Fruit fly (Drosophila melanogaster) whole organism, adult: ENCODE results near the gene CG11035.
"Not testable (repeated sequence)": the region's sequence is repeated elsewhere in the genome, so short reads cannot be mapped to it uniquely, and the experiment has no call there.

Experiments
- CG11617 ChIP-seq: fragments of 200-800 bp; sonication (Bioruptor generic); optimal IDR thresholded peaks from 2 replicates; lab custom pipeline; 2017; ENCODE audit warnings: mild to moderate bottlenecking, missing biosample characterization, missing genetic modification reagents, missing genetic modification characterization
- CG12768 ChIP-seq: fragments of 200-800 bp; sonication (Bioruptor generic); optimal IDR thresholded peaks from 2 replicates; lab custom pipeline; 2017; ENCODE audit warnings: missing biosample characterization, missing genetic modification characterization, mild to moderate bottlenecking, moderate library complexity, missing genetic modification reagents
- CG14711 ChIP-seq: fragments of 200-800 bp; sonication (Bioruptor generic); optimal IDR thresholded peaks from 2 replicates; lab custom pipeline; 2018; ENCODE audit warnings: missing biosample characterization, mild to moderate bottlenecking, missing genetic modification characterization, moderate library complexity
- CG1620 ChIP-seq: fragments of 200-800 bp; sonication (Bioruptor generic); optimal IDR thresholded peaks from 2 replicates; lab custom pipeline; 2016; ENCODE audit warnings: missing biosample characterization, missing genetic modification characterization
- CG33017 ChIP-seq: fragments of 200-800 bp; sonication (Bioruptor generic); optimal IDR thresholded peaks from 2 replicates; lab custom pipeline; 2018; ENCODE audit warnings: missing biosample characterization, mild to moderate bottlenecking, missing genetic modification characterization, moderate library complexity
- CG5204 ChIP-seq: fragments of 200-800 bp; sonication (Bioruptor generic); optimal IDR thresholded peaks from 2 replicates; lab custom pipeline; 2016; ENCODE audit warnings: missing biosample characterization, missing genetic modification characterization
- CG7045 ChIP-seq: fragments of 200-800 bp; sonication (Bioruptor generic); optimal IDR thresholded peaks from 2 replicates; lab custom pipeline; 2017; ENCODE audit warnings: missing biosample characterization, mild to moderate bottlenecking, missing genetic modification characterization
- CG7101 ChIP-seq: fragments of 200-800 bp; sonication (Bioruptor generic); optimal IDR thresholded peaks from 2 replicates; lab custom pipeline; 2018; ENCODE audit warnings: missing biosample characterization, mild to moderate bottlenecking, missing genetic modification characterization, moderate library complexity
- Clk ChIP-seq: fragments of 200-800 bp; sonication (Bioruptor generic); optimal IDR thresholded peaks from 2 replicates; lab custom pipeline; 2017; ENCODE audit warnings: missing biosample characterization, missing genetic modification characterization
- Crg-1 ChIP-seq: fragments of 200-800 bp; sonication (Bioruptor generic); optimal IDR thresholded peaks from 2 replicates; lab custom pipeline; 2016; ENCODE audit warnings: missing biosample characterization, missing genetic modification characterization
- Hr96 ChIP-seq: fragments of 200-800 bp; sonication (Bioruptor generic); optimal IDR thresholded peaks from 2 replicates; lab custom pipeline; 2016; ENCODE audit warnings: missing biosample characterization, missing genetic modification characterization
- Mnt ChIP-seq: fragments of 200-800 bp; sonication (Bioruptor generic); optimal IDR thresholded peaks from 2 replicates; lab custom pipeline; 2016; ENCODE audit warnings: missing biosample characterization, mild to moderate bottlenecking, missing genetic modification characterization
- bab1 ChIP-seq: fragments of 200-800 bp; sonication (Bioruptor generic); optimal IDR thresholded peaks from 3 replicates; lab custom pipeline; 2019; ENCODE audit warnings: missing biosample characterization, mild to moderate bottlenecking, missing genetic modification characterization, moderate library complexity
- cic ChIP-seq: fragments of 200-800 bp; sonication (Bioruptor generic); optimal IDR thresholded peaks from 2 replicates; lab custom pipeline; 2017; ENCODE audit warnings: missing biosample characterization, mild to moderate bottlenecking, missing genetic modification characterization, moderate library complexity
- cnc ChIP-seq, 2 experiments: fragments of >200 bp; optimal IDR thresholded peaks; 2 replicates each; lab custom pipeline; 2017
- kay ChIP-seq: fragments of 200-800 bp; sonication (Bioruptor generic); peaks from one replicate; lab custom pipeline; 2016; ENCODE audit warnings: missing biosample characterization, missing genetic modification characterization, borderline replicate concordance
- ovo ChIP-seq: fragments of 200-800 bp; sonication (Bioruptor generic); optimal IDR thresholded peaks from 2 replicates; lab custom pipeline; 2016; ENCODE audit warnings: missing biosample characterization, missing genetic modification characterization
- pad ChIP-seq: fragments of 200-800 bp; sonication (Bioruptor generic); optimal IDR thresholded peaks from 3 replicates; lab custom pipeline; 2017; ENCODE audit warnings: missing biosample characterization, missing genetic modification characterization, mild to moderate bottlenecking, moderate library complexity, missing genetic modification reagents
- tj ChIP-seq: fragments of 200-800 bp; sonication (Bioruptor generic); optimal IDR thresholded peaks from 3 replicates; lab custom pipeline; 2017; ENCODE audit warnings: missing biosample characterization, mild to moderate bottlenecking, missing genetic modification characterization, moderate library complexity
- toe ChIP-seq: fragments of 200-800 bp; sonication (Bioruptor generic); optimal IDR thresholded peaks from 2 replicates; lab custom pipeline; 2016; ENCODE audit warnings: missing biosample characterization, missing genetic modification characterization

The CG11035 gene

DNA sequence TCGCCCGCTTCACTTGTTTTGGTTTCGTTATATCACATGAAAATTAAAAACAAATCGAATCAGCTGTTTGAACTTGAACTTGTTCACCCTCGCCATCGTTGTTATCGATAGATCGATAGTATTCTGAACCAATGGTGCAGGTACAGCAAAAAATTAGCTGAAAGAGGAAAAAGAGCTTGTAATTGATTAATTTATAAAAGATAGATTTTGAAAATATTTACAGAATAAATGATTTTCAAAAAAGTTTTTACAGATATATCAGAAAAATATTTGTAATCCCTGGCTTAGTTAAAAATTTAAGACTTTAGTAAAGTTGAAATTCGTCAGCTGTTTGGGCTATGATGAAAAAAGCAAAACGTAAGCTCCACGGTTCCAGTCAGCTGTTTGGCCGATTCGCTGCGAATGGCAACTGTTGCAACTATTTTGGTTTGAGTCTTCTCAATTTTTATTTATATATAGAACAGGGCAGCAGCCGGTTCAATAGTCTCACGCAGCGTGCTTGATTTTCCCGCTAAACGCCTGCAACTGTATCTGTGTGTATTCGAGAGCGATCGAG lies at the start of gene CG11035, which contains the start of gene unc-45:
TSS of gene CG11035 (minus strand) at position 87 of the 556 bp plus-strand sequence.
TSS of gene unc-45 (plus strand) at position 379 of the 556 bp plus-strand sequence.
- TF ChIP-seq Hr96: no peak
- TF ChIP-seq CG1620 (GFP tag; lab: Kevin White, UChicago): peak; percentile 14
- TF ChIP-seq toe (GFP tag; lab: Kevin White, UChicago): peak; percentile 79
- peak; percentile 29 for TF ChIP-seq CG33017 (tag; lab: Kevin White, UChicago)
- no peak for TF ChIP-seq Clk (GFP tag; lab: Kevin White, UChicago)
- TF ChIP-seq cic: peak; percentile 10
- TF ChIP-seq bab1 (GFP tag; lab: Kevin White, UChicago): peak; percentile 70
- no peak for TF ChIP-seq CG12768 (GFP tag; lab: Kevin White, UChicago)
- TF ChIP-seq CG14711 (tag; lab: Kevin White, UChicago): peak; percentile 53
- peak; percentile 64 for TF ChIP-seq tj
- TF ChIP-seq Mnt (GFP tag; lab: Kevin White, UChicago): peak; percentile 62
- TF ChIP-seq CG7101 (tag; lab: Kevin White, UChicago): peak; percentile 33
- peak; percentile 51 for TF ChIP-seq CG7045 (GFP tag; lab: Kevin White, UChicago)
- TF ChIP-seq Crg-1 (GFP tag; lab: Kevin White, UChicago): peak; percentile 28
- no peak for TF ChIP-seq CG5204
- TF ChIP-seq kay (GFP tag; lab: Kevin White, UChicago): peak; percentile 98
- no peak for TF ChIP-seq ovo (GFP tag; lab: Kevin White, UChicago)
- TF ChIP-seq cnc (optimal IDR thresholded peaks at IDR 0.05; lab: Kevin White, UChicago): no peak
- TF ChIP-seq pad (GFP tag; lab: Kevin White, UChicago): peak; percentile 18
- TF ChIP-seq CG11617 (GFP tag; lab: Kevin White, UChicago): peak; percentile 63

DNA sequence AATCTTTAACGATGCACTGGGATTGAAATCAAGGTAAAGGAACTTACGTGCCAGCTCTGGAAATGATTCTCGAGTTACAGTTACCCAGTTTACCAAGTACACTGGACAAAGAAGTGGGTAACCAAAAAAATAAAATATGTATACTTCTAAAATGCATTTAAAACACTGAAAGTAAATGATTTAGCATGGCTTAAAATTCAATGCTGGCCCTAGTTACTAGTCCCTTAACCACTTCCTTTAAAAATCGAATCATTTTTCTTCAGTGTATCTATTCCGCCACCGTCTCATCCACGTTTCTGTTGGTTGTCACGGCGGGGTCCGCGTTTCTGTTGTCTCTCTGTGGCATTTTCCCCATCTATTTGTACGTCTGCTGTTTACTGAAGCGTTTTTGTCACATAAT lies 39.8 kb upstream of the CG11035 start:
- no peak for TF ChIP-seq Mnt (GFP tag; lab: Kevin White, UChicago)
- TF ChIP-seq Clk (GFP tag; lab: Kevin White, UChicago): no peak
- no peak for TF ChIP-seq bab1 (GFP tag; lab: Kevin White, UChicago)
- no peak for TF ChIP-seq CG12768 (GFP tag; lab: Kevin White, UChicago)
- no peak for TF ChIP-seq kay (GFP tag; lab: Kevin White, UChicago)

DNA sequence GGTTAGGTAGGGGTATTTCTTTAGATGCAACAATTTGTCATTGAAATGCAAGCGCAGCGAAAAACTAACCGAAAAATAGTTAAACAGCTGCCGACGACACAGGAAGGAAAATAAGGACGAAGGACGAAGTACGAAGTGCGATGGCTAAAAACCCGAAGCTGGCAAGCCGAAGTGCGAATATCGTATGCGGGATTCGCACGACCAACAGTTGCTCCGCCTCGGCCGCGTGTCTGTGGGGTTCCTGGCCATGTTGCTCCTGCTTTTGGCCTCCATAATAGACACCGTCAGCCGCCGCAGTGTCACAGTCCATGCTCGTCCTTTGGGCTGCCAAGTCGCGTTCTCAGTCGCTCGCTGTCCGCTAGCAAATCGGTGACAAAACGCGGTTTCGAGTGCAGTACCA lies 26.2 kb upstream of the CG11035 start, which contains the start of gene mAChR-B:
TSS of gene mAChR-B (plus strand) at position 301 of the 400 bp plus-strand sequence.
- TF ChIP-seq Hr96 (no peak), cic (no peak), CG7101 (tag; lab: Kevin White, UChicago) (no peak), Mnt (GFP tag; lab: Kevin White, UChicago) (no peak), CG33017 (tag; lab: Kevin White, UChicago) (no peak), CG1620 (GFP tag; lab: Kevin White, UChicago) (no peak), CG5204 (no peak), CG11617 (GFP tag; lab: Kevin White, UChicago) (no peak), CG14711 (tag; lab: Kevin White, UChicago) (no peak), tj (no peak), pad (GFP tag; lab: Kevin White, UChicago) (no peak), toe (GFP tag; lab: Kevin White, UChicago) (no peak), CG7045 (GFP tag; lab: Kevin White, UChicago) (no peak), kay (GFP tag; lab: Kevin White, UChicago) (no peak), bab1 (GFP tag; lab: Kevin White, UChicago) (no peak)

DNA sequence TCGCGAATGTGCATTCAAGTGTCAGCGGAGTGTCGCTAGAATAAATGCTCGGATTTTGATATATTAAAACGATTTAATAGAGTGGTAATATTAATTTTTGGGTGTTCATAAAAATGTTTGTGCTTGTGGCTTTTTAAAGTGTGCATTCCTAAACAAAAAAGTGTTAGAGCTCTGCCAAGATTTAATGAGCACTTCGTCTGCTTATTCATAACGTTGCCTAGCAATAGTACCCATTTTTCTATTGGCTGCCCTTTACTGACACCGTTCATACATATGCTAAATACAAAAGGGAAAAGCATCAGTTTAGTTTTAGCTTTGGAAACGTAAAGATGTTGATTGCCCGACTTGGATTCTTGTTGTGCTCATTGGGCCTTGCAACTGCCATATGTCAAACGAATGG lies 16.6 kb upstream of the CG11035 start, which contains the start of gene CG43061:
TSS of gene CG43061 (plus strand) at position 301 of the 400 bp plus-strand sequence.
- TF ChIP-seq CG7045 (GFP tag; lab: Kevin White, UChicago); cnc (optimal IDR thresholded peaks at IDR 0.05; lab: Kevin White, UChicago); CG14711 (tag; lab: Kevin White, UChicago): not testable (repeated sequence)

DNA sequence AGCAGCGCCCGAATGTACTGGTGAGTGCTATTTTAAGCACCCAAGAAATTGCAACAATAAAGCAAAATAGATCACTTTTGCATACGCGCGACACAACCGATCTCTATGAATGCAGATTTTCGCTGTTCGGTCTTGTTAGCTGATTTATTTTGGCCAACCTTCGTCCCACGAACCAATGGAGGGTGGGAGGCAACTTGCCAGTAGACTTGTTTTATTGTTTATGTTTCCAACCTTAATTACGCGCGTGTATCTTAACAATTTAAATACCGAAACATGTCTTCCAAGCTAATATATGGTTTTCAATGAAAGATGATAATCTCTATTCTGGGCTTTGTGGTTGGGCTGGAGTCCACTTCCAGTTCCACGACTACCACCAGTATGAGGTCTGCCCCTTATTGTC lies 16.1 kb upstream of the CG11035 start, which contains the start of gene CG43618:
TSS of gene CG43618 (plus strand) at position 301 of the 400 bp plus-strand sequence.
- not testable (repeated sequence) for TF ChIP-seq pad (GFP tag; lab: Kevin White, UChicago); CG7101 (tag; lab: Kevin White, UChicago); Mnt (GFP tag; lab: Kevin White, UChicago)

DNA sequence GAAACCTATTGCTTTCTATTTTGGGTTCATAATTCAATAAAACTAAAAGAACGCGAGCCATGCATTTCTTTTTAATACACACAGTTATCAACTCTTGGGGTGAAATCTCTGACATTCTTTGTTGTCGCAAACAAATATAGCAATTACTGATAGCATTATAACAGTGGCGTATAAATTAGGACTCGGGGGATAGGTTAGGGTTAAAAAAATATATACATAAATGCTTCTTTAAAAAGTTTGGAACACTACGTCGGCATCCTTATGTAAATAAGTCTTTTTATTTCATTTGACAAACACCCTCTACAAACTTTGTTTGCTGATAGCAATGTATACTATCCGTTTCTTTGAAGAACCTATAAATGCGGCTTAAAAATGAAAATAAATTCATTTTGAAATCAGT lies 8.0 kb upstream of the CG11035 start, which contains the start of gene CG43060:
TSS of gene CG43060 (plus strand) at position 382 of the 400 bp plus-strand sequence.
- TF ChIP-seq CG1620 (GFP tag; lab: Kevin White, UChicago) (no peak), kay (GFP tag; lab: Kevin White, UChicago) (peak; percentile 31), tj (no peak)

DNA sequence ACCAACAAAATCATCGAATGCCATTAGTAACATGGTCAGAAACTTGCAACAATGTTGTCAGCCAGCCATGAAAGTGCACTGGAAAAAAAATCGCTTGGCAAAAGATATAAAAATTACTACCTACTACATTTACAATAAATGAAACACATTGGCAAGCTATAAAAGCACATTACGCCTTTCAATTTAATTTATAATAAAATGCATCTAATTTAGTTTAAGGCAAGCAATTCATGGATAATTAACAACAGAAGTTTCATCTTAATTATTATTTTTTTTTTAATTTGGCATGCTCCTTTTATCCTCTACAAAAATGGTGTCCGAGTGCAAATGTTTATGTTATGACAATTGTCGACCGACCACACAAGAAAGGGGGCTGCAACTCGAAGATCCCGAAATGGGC lies 6.1 kb upstream of the CG11035 start:
- TF ChIP-seq CG1620 (GFP tag; lab: Kevin White, UChicago) (no peak), bab1 (GFP tag; lab: Kevin White, UChicago) (no peak), Mnt (GFP tag; lab: Kevin White, UChicago) (no peak), ovo (GFP tag; lab: Kevin White, UChicago) (no peak), Hr96 (no peak), CG33017 (tag; lab: Kevin White, UChicago) (no peak), CG11617 (GFP tag; lab: Kevin White, UChicago) (no peak), CG14711 (tag; lab: Kevin White, UChicago) (no peak), cic (no peak), cnc (optimal IDR thresholded peaks at IDR 0.05; lab: Kevin White, UChicago) (no peak), pad (GFP tag; lab: Kevin White, UChicago) (no peak), kay (GFP tag; lab: Kevin White, UChicago) (no peak), Clk (GFP tag; lab: Kevin White, UChicago) (no peak), CG7101 (tag; lab: Kevin White, UChicago) (no peak), tj (no peak), toe (GFP tag; lab: Kevin White, UChicago) (no peak), CG5204 (no peak), CG7045 (GFP tag; lab: Kevin White, UChicago) (no peak), Crg-1 (GFP tag; lab: Kevin White, UChicago) (no peak), CG12768 (GFP tag; lab: Kevin White, UChicago) (no peak)
